Fruit fly (Drosophila melanogaster): ENCODE results near the gene Hip1.

Hip1 gene

dm6 chr3L:12803159-12804034, 30.0 kb upstream of the Hip1 start (continued):
- peak; percentile 57 for TF ChIP-seq Hr4 (GFP tag; optimal IDR thresholded peaks at IDR 0.05)
- TF ChIP-seq fkh (GFP tag; optimal IDR thresholded peaks at IDR 0.05) = peak; percentile 55
- no peak for TF ChIP-seq Sox14 (GFP tag; optimal IDR thresholded peaks at IDR 0.05)
- no peak for TF ChIP-seq CG6808 (GFP tag; optimal IDR thresholded peaks at IDR 0.05)
- no peak for TF ChIP-seq Sox102F (GFP tag; optimal IDR thresholded peaks at IDR 0.05)
- TF ChIP-seq spab (GFP tag; optimal IDR thresholded peaks at IDR 0.05) = no peak
- TF ChIP-seq topi (GFP tag; optimal IDR thresholded peaks at IDR 0.05) = peak; percentile 30
- no peak for TF ChIP-seq CG11294 (GFP tag; IDR thresholded peaks at IDR 0.05)
- TF ChIP-seq Hr39 (GFP tag; optimal IDR thresholded peaks at IDR 0.05) = peak; percentile 34

dm6 chr3L:12802443-12802865, 29.1 kb upstream of the Hip1 start:
- TF ChIP-seq cyc (GFP tag; optimal IDR thresholded peaks at IDR 0.05) (no peak), CG3919 (GFP tag; optimal IDR thresholded peaks at IDR 0.05) (no peak), eg (GFP tag; IDR thresholded peaks at IDR 0.05) (peak; percentile 91), CG31627 (GFP tag; optimal IDR thresholded peaks at IDR 0.05) (no peak), dsx (GFP tag; optimal IDR thresholded peaks at IDR 0.05; ENCODE audit: poor library complexity, severe bottlenecking) (no peak), CG11902 (GFP tag; optimal IDR thresholded peaks at IDR 0.05) (no peak), CG1621 (tag; optimal IDR thresholded peaks at IDR 0.05) (no peak), Smox (GFP tag; optimal IDR thresholded peaks at IDR 0.05) (no peak), CG6792 (GFP tag; optimal IDR thresholded peaks at IDR 0.05) (peak; percentile 10), fd59A (GFP tag; optimal IDR thresholded peaks at IDR 0.05) (no peak), CG3032 (tag; optimal IDR thresholded peaks at IDR 0.05) (no peak), Sox14 (GFP tag; optimal IDR thresholded peaks at IDR 0.05) (peak; percentile 63), Lpt (GFP tag; optimal IDR thresholded peaks at IDR 0.05) (peak; percentile 78), vri (GFP tag; optimal IDR thresholded peaks at IDR 0.05) (peak; percentile 86), net (GFP tag; optimal IDR thresholded peaks at IDR 0.05) (peak; percentile 63), Sox15 (GFP tag; optimal IDR thresholded peaks at IDR 0.05) (no peak), CG9139 (GFP tag; optimal IDR thresholded peaks at IDR 0.05) (no peak), fd85E (GFP tag; optimal IDR thresholded peaks at IDR 0.05) (no peak), Hr38 (GFP tag; optimal IDR thresholded peaks at IDR 0.05) (no peak), CG16779 (tag; optimal IDR thresholded peaks at IDR 0.05) (peak; percentile 77), achi (GFP tag; optimal IDR thresholded peaks at IDR 0.05) (peak; percentile 18), esn (GFP tag; optimal IDR thresholded peaks at IDR 0.05) (no peak), CG10669 (GFP tag; optimal IDR thresholded peaks at IDR 0.05) (no peak), Sox102F (GFP tag; optimal IDR thresholded peaks at IDR 0.05) (no peak), Gug (GFP tag; IDR thresholded peaks at IDR 0.05) (peak; percentile 76), Ets21C (GFP tag; optimal IDR thresholded peaks at IDR 0.05) (no peak), topi (GFP tag; optimal IDR thresholded peaks at IDR 0.05) (no peak), CG8319 (GFP tag; optimal IDR thresholded peaks at IDR 0.05) (no peak), Eip75B (GFP tag; optimal IDR thresholded peaks at IDR 0.05) (no peak), Hr39 (GFP tag; optimal IDR thresholded peaks at IDR 0.05) (no peak), ss (GFP tag; optimal IDR thresholded peaks at IDR 0.05) (no peak), Hr4 (GFP tag; optimal IDR thresholded peaks at IDR 0.05) (peak; percentile 78), CG34406 (GFP tag; optimal IDR thresholded peaks at IDR 0.05) (no peak), spab (GFP tag; optimal IDR thresholded peaks at IDR 0.05) (no peak), svp (GFP tag) (no peak), Eip78C (GFP tag) (peak; percentile 75), CG8632 (GFP tag; optimal IDR thresholded peaks at IDR 0.05) (no peak), acj6 (GFP tag; optimal IDR thresholded peaks at IDR 0.05) (peak; percentile 18), CG4318 (GFP tag; optimal IDR thresholded peaks at IDR 0.05) (peak; percentile 50), pdm3 (GFP tag; optimal IDR thresholded peaks at IDR 0.05) (peak; percentile 51), OdsH (GFP tag; optimal IDR thresholded peaks at IDR 0.05) (peak; percentile 52), CG6276 (GFP tag; optimal IDR thresholded peaks at IDR 0.05) (peak; percentile 95), Ets96B (tag; optimal IDR thresholded peaks at IDR 0.05) (no peak), salr (GFP tag; optimal IDR thresholded peaks at IDR 0.05) (peak in 1 of 2 experiments; percentile 35), CG11294 (GFP tag; IDR thresholded peaks at IDR 0.05) (peak; percentile 50; the same call in 1 of the 2 replicates), Met (GFP tag; optimal IDR thresholded peaks at IDR 0.05) (no peak)

Measured in whole organism, prepupa.